Fruit fly (Drosophila melanogaster): ENCODE measurements around the gene Spp.
A peak's percentile ranks its signal among the peaks of the same experiment; 100 is the strongest.

Spp gene

DNA sequence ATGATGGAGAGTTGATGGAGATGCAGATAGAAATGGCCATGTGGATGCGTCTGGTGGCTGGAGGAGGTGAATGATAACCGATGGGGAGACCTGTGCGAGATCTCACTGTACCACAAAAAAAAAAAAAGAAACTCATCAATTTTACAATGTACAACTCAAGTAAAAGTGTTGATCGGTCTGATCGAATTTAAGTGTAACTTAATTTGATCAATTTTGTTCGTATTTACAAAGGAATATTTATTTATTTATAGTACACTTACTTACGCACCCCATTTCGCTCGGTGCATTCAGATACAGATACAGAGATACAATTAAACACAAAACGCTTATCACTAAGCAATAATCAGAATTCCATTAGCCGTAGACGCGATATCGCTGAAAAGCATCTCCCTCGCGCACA is 21.7 kb downstream of the Spp start:
- TF ChIP-seq Rx (GFP tag; IDR thresholded peaks at IDR 0.05) (no peak), lbe (GFP tag; optimal IDR thresholded peaks at IDR 0.05) (no peak), trh (GFP tag; optimal IDR thresholded peaks at IDR 0.05) (no peak), D (optimal IDR thresholded peaks at IDR 0.05) (no peak), D (GFP tag; optimal IDR thresholded peaks at IDR 0.05) (peak; percentile 66), Scr (GFP tag; IDR thresholded peaks at IDR 0.05; ENCODE audit: partially characterized antibody) (no peak), kah (GFP tag; optimal IDR thresholded peaks at IDR 0.05) (no peak), HLH3B (GFP tag; IDR thresholded peaks at IDR 0.05) (peak; percentile 48; the same call in 1 of the 2 replicates), hth (optimal IDR thresholded peaks at IDR 0.05) (no peak), CG32772 (GFP tag; IDR thresholded peaks at IDR 0.05) (peak; percentile 48; the same call in 1 of the 2 replicates), CG12942 (GFP tag; optimal IDR thresholded peaks at IDR 0.05) (no peak), CG16779 (GFP tag; IDR thresholded peaks at IDR 0.05) (no peak), Bdp1 (GFP tag; optimal IDR thresholded peaks at IDR 0.05) (no peak), dati (GFP tag; IDR thresholded peaks at IDR 0.05) (peak; percentile 48; the same call in 1 of the 2 replicates), caup (GFP tag; optimal IDR thresholded peaks at IDR 0.05; ENCODE audit: severe bottlenecking) (peak; percentile 5), CG13894 (tag; optimal IDR thresholded peaks at IDR 0.05) (no peak), CG31365 (tag; optimal IDR thresholded peaks at IDR 0.05) (no peak), sd (tag; optimal IDR thresholded peaks at IDR 0.05) (no peak), CG12155 (GFP tag; optimal IDR thresholded peaks at IDR 0.05) (no peak), Mrtf (GFP tag; IDR thresholded peaks at IDR 0.05) (peak; percentile 40; the same call in 1 of the 3 replicates), Oaz (GFP tag; IDR thresholded peaks at IDR 0.05) (0 out of 2 replicates have a peak, but pooled peaks have one; percentile 15), dm (GFP tag; optimal IDR thresholded peaks at IDR 0.05) (no peak), CG10959 (GFP tag; IDR thresholded peaks at IDR 0.05) (peak; percentile 54), CG30403 (GFP tag; optimal IDR thresholded peaks at IDR 0.05) (peak; percentile 58), luna (GFP tag; optimal IDR thresholded peaks at IDR 0.05) (no peak), row (GFP tag; IDR thresholded peaks at IDR 0.05) (peak; percentile 62; the same call in 2 of the 3 replicates), Tbp (GFP tag; optimal IDR thresholded peaks at IDR 0.05) (no peak), CG8089 (GFP tag; optimal IDR thresholded peaks at IDR 0.05) (no peak), sug (tag; optimal IDR thresholded peaks at IDR 0.05) (no peak), CG3726 (GFP tag; IDR thresholded peaks at IDR 0.05) (peak; percentile 42; the same call in 1 of the 3 replicates), CG15479 (GFP tag; optimal IDR thresholded peaks at IDR 0.05) (no peak), CG2202 (tag; optimal IDR thresholded peaks at IDR 0.05) (peak; percentile 18), pita (GFP tag; optimal IDR thresholded peaks at IDR 0.05) (no peak), CG34224 (GFP tag; IDR thresholded peaks at IDR 0.05; ENCODE audit: partially characterized antibody) (no peak), CG3281 (GFP tag; optimal IDR thresholded peaks at IDR 0.05) (no peak), NfI (GFP tag; optimal IDR thresholded peaks at IDR 0.05) (no peak), ken (GFP tag; IDR thresholded peaks at IDR 0.05) (peak; percentile 45; the same call in 1 of the 3 replicates), Ets97D (GFP tag; optimal IDR thresholded peaks at IDR 0.05) (no peak), zf30C (GFP tag; optimal IDR thresholded peaks at IDR 0.05) (peak; percentile 40), CG16813 (GFP tag; IDR thresholded peaks at IDR 0.05; ENCODE audit: partially characterized antibody) (no peak), Sin3A (optimal IDR thresholded peaks at IDR 0.05) (no peak), Abd-B (GFP tag; optimal IDR thresholded peaks at IDR 0.05) (peak; percentile 4), zfh1 (GFP tag; IDR thresholded peaks at IDR 0.05) (peak; percentile 67), CG12299 (tag; optimal IDR thresholded peaks at IDR 0.05) (no peak), CG7928 (GFP tag; optimal IDR thresholded peaks at IDR 0.05) (no peak), Dip2 (GFP tag; IDR thresholded peaks at IDR 0.05) (no peak), stc (GFP tag; IDR thresholded peaks at IDR 0.05) (0 out of 2 replicates have a peak, but pooled peaks have one; percentile 37), gt (GFP tag; IDR thresholded peaks at IDR 0.05) (peak; percentile 10; the same call in 1 of the 2 replicates), CG34376 (GFP tag; optimal IDR thresholded peaks at IDR 0.05) (no peak), amos (GFP tag; IDR thresholded peaks at IDR 0.05; ENCODE audit: partially characterized antibody) (no peak), org-1 (GFP tag; optimal IDR thresholded peaks at IDR 0.05) (peak; percentile 22), CG4617 (GFP tag; optimal IDR thresholded peaks at IDR 0.05; ENCODE audit: borderline replicate concordance) (no peak)

Measured in whole organism, embryonic.